Worm (Caenorhabditis elegans) whole organism, L4/young adult: ENCODE data around the gene F45F2.11.

Source experiments
- dao-5 ChIP-seq: sonication (generic microtip); optimal IDR thresholded peaks from 2 replicates; lab custom pipeline; 2016; ENCODE audit warnings: missing genotype, missing genetic modification characterization, moderate library complexity, missing compliant biosample characterization
- him-1 ChIP-seq: sonication (generic microtip); optimal IDR thresholded peaks from 2 replicates; lab custom pipeline; 2016; ENCODE audit warnings: missing genotype, missing genetic modification reagents, missing genetic modification characterization, missing compliant biosample characterization

ce11 chrV:8470906-8471305 lies 49.8 kb downstream of the F45F2.11 start, which contains the start of gene gplb-1:
- TF ChIP-seq dao-5 (tag; lab: Kevin White, UChicago) (no peak), him-1 (no peak)
